Worm (Caenorhabditis elegans) whole organism, young adult: ENCODE measurements around the gene C08F8.3.

ENCODE experiments used
- B0336.3 ChIP-seq: fragments of 200-800 bp; sonication (Bioruptor generic); IDR thresholded peaks from 2 replicates; pipeline ENCODE4 v1.3.6; 2022; ENCODE audit warnings: missing genetic modification characterization, missing compliant biosample characterization
- F22D6.2 ChIP-seq: sonication (generic microtip); optimal IDR thresholded peaks from 2 replicates; lab custom pipeline; 2016; ENCODE audit warnings: mild to moderate bottlenecking, missing genetic modification characterization, missing compliant biosample characterization
- F23B12.7 ChIP-seq: sonication (generic microtip); optimal IDR thresholded peaks from 2 replicates; lab custom pipeline; 2017; ENCODE audit warnings: missing genetic modification characterization, mild to moderate bottlenecking, missing compliant biosample characterization, antibody characterized with exemption, moderate library complexity; ENCODE audit not compliant: insufficient read depth
- F33H1.4 ChIP-seq: fragments of 200-800 bp; sonication (Bioruptor generic); IDR thresholded peaks from 2 replicates; pipeline ENCODE4 v1.3.6; 2022; ENCODE audit warnings: missing genetic modification reagents, missing genetic modification characterization, missing compliant biosample characterization
- F37B4.10 ChIP-seq: fragments of 200-800 bp; sonication (Bioruptor generic); IDR thresholded peaks from 2 replicates; pipeline ENCODE4 v1.3.6; 2022; ENCODE audit warnings: missing genetic modification characterization, missing compliant biosample characterization
- F39B2.1 ChIP-seq: fragments of 200-800 bp; sonication (Bioruptor generic); IDR thresholded peaks from 2 replicates; pipeline ENCODE4 v1.3.6; 2022; ENCODE audit warnings: missing genetic modification reagents, missing genetic modification characterization, missing compliant biosample characterization
- F57A8.1 ChIP-seq: fragments of 200-800 bp; sonication (Bioruptor generic); optimal IDR thresholded peaks from 2 replicates; lab custom pipeline; 2018; ENCODE audit warnings: mild to moderate bottlenecking, missing genetic modification characterization, moderate library complexity, missing compliant biosample characterization
- K11D2.4 ChIP-seq: fragments of 200-800 bp; sonication (Bioruptor generic); IDR thresholded peaks from 2 replicates; pipeline ENCODE4 v1.3.6; 2022; ENCODE audit warnings: missing genetic modification reagents, missing genetic modification characterization, missing compliant biosample characterization
- K12H6.12 ChIP-seq: fragments of 200-800 bp; sonication (Bioruptor generic); optimal IDR thresholded peaks from 2 replicates; lab custom pipeline; 2018; ENCODE audit warnings: mild to moderate bottlenecking, missing genetic modification characterization, missing compliant biosample characterization
- Y53G8AR.9 ChIP-seq: fragments of 200-800 bp; sonication (Bioruptor generic); conservative IDR thresholded peaks from 2 replicates; pipeline ENCODE4 v1.3.6; 2022; ENCODE audit warnings: missing genetic modification reagents, missing genetic modification characterization, missing compliant biosample characterization
- aptf-2 ChIP-seq: fragments of 200-800 bp; sonication (Bioruptor generic); conservative IDR thresholded peaks from 2 replicates; pipeline ENCODE4 v1.3.6; 2022; ENCODE audit warnings: missing genetic modification reagents, missing genetic modification characterization, missing compliant biosample characterization
- atf-7 ChIP-seq: sonication (generic microtip); optimal IDR thresholded peaks from 2 replicates; lab custom pipeline; 2017; ENCODE audit warnings: mild to moderate bottlenecking, missing genetic modification characterization, missing compliant biosample characterization
- athp-1 ChIP-seq: sonication (generic microtip); optimal IDR thresholded peaks from 2 replicates; lab custom pipeline; 2017; ENCODE audit warnings: mild to moderate bottlenecking, missing genetic modification characterization, missing compliant biosample characterization
- attf-3 ChIP-seq: fragments of 200-800 bp; sonication (Bioruptor generic); conservative IDR thresholded peaks from 2 replicates; pipeline ENCODE4 v1.3.6; 2022; ENCODE audit warnings: missing genetic modification reagents, missing genetic modification characterization, missing compliant biosample characterization
- ccch-3 ChIP-seq: fragments of 200-800 bp; sonication (Bioruptor generic); optimal IDR thresholded peaks from 2 replicates; lab custom pipeline; 2018; ENCODE audit warnings: mild to moderate bottlenecking, missing genetic modification characterization, missing compliant biosample characterization
- cebp-2 ChIP-seq: fragments of 200-800 bp; sonication (Bioruptor generic); IDR thresholded peaks from 2 replicates; pipeline ENCODE4 v1.3.6; 2022; ENCODE audit warnings: missing genetic modification characterization, missing compliant biosample characterization
- efl-1 ChIP-seq: fragments of 150-350 bp; optimal IDR thresholded peaks from 2 replicates; lab custom pipeline; 2014; ENCODE audit warnings: missing biosample characterization, missing genetic modification reagents, missing genetic modification characterization
- egl-44 ChIP-seq: fragments of 200-800 bp; sonication (Bioruptor generic); IDR thresholded peaks from 2 replicates; pipeline ENCODE4 v1.3.6; 2022; ENCODE audit warnings: missing genetic modification reagents, missing genetic modification characterization, missing compliant biosample characterization
- ekl-4 ChIP-seq: fragments of 200-800 bp; sonication (Bioruptor generic); IDR thresholded peaks from 2 replicates; pipeline ENCODE4 v1.3.6; 2022; ENCODE audit warnings: missing genetic modification reagents, missing genetic modification characterization, missing compliant biosample characterization
- hmg-20 ChIP-seq: fragments of 200-800 bp; sonication (Bioruptor generic); IDR thresholded peaks from 2 replicates; pipeline ENCODE4 v1.3.6; 2022; ENCODE audit warnings: missing genetic modification reagents, missing genetic modification characterization, missing compliant biosample characterization
- hrde-1 ChIP-seq: sonication (generic microtip); optimal IDR thresholded peaks from 2 replicates; lab custom pipeline; 2016; ENCODE audit warnings: missing genetic modification characterization, mild to moderate bottlenecking, missing compliant biosample characterization, moderate library complexity, missing genotype, missing genetic modification reagents, borderline replicate concordance
- hsf-1 ChIP-seq: fragments of 200-800 bp; sonication (Bioruptor generic); IDR thresholded peaks from 2 replicates; pipeline ENCODE4 v1.3.6; 2022; ENCODE audit warnings: missing genetic modification reagents, missing genetic modification characterization, missing compliant biosample characterization
- let-607 ChIP-seq, 2 experiments: fragments of 200-800 bp in 1 of 2; sonication (Bioruptor generic) in 1 of 2; sonication (generic microtip) in 1 of 2; optimal IDR thresholded peaks; 2 replicates each; lab custom pipeline; 2016 to 2018; ENCODE audit warnings: mild to moderate bottlenecking in 2 of 2, missing compliant biosample characterization in 2 of 2, missing genetic modification characterization in 2 of 2, moderate library complexity in 2 of 2, missing genotype in 1 of 2
- lin-35 ChIP-seq, 3 experiments: fragments of 150-350 bp in 2 of 3; sonication (generic microtip) in 1 of 3; optimal IDR thresholded peaks; 2 replicates each; lab custom pipeline; 2014 to 2018; ENCODE audit warnings: missing biosample characterization in 3 of 3, missing genetic modification characterization in 3 of 3, missing genetic modification reagents in 3 of 3
- lin-54 ChIP-seq: fragments of 200-800 bp; sonication (Bioruptor generic); optimal IDR thresholded peaks from 2 replicates; lab custom pipeline; 2018; ENCODE audit warnings: mild to moderate bottlenecking, missing genetic modification characterization, missing compliant biosample characterization
- madf-6 ChIP-seq: fragments of 200-800 bp; sonication (Bioruptor generic); IDR thresholded peaks from 2 replicates; pipeline ENCODE4 v1.3.6; 2022; ENCODE audit warnings: missing genetic modification reagents, missing genetic modification characterization, missing compliant biosample characterization
- mel-28 ChIP-seq: sonication (generic microtip); optimal IDR thresholded peaks from 2 replicates; lab custom pipeline; 2016; ENCODE audit warnings: borderline replicate concordance, mild to moderate bottlenecking, missing genetic modification characterization, missing compliant biosample characterization
- nfya-1 ChIP-seq: sonication (generic microtip); optimal IDR thresholded peaks from 2 replicates; lab custom pipeline; 2017; ENCODE audit warnings: antibody characterized with exemption, missing compliant biosample characterization, missing genetic modification characterization, borderline replicate concordance; ENCODE audit not compliant: insufficient read depth
- nfya-2 ChIP-seq: fragments of 200-800 bp; sonication (Bioruptor generic); IDR thresholded peaks from 2 replicates; pipeline ENCODE4 v1.3.6; 2022; ENCODE audit warnings: missing genetic modification reagents, missing genetic modification characterization, missing compliant biosample characterization
- nhr-179 ChIP-seq: sonication (generic microtip); optimal IDR thresholded peaks from 2 replicates; lab custom pipeline; 2016; ENCODE audit warnings: mild to moderate bottlenecking, missing genetic modification characterization, missing compliant biosample characterization
- nhr-90 ChIP-seq: sonication (generic microtip); optimal IDR thresholded peaks from 2 replicates; lab custom pipeline; 2016; ENCODE audit warnings: missing genotype, mild to moderate bottlenecking, missing genetic modification characterization, missing compliant biosample characterization
- pbrm-1 ChIP-seq: fragments of 200-800 bp; sonication (Bioruptor generic); IDR thresholded peaks from 2 replicates; pipeline ENCODE4 v1.3.6; 2022; ENCODE audit warnings: missing genetic modification reagents, missing genetic modification characterization, missing compliant biosample characterization
- rcor-1 ChIP-seq: fragments of 200-800 bp; sonication (Bioruptor generic); IDR thresholded peaks from 2 replicates; pipeline ENCODE4 v1.3.6; 2022; ENCODE audit warnings: missing genetic modification reagents, missing genetic modification characterization, missing compliant biosample characterization
- rec-8 ChIP-seq, 2 experiments: sonication (generic microtip); optimal IDR thresholded peaks; 2 replicates each; lab custom pipeline; 2016; ENCODE audit warnings: mild to moderate bottlenecking in 2 of 2, missing genetic modification characterization in 2 of 2, missing genetic modification reagents in 2 of 2, missing genotype in 2 of 2, missing biosample characterization in 1 of 2, missing compliant biosample characterization in 1 of 2, moderate library complexity in 1 of 2
- repo-1 ChIP-seq: sonication (generic microtip); optimal IDR thresholded peaks from 2 replicates; lab custom pipeline; 2017; ENCODE audit warnings: mild to moderate bottlenecking, missing genetic modification characterization, missing compliant biosample characterization
- sdz-38 ChIP-seq: sonication (generic microtip); optimal IDR thresholded peaks from 2 replicates; lab custom pipeline; 2016; ENCODE audit warnings: missing genotype, missing genetic modification characterization, missing compliant biosample characterization
- snpc-1.3 ChIP-seq: sonication (generic microtip); optimal IDR thresholded peaks from 2 replicates; lab custom pipeline; 2017; ENCODE audit warnings: missing genetic modification characterization, mild to moderate bottlenecking, missing compliant biosample characterization, antibody characterized with exemption, moderate library complexity, missing genotype, missing genetic modification reagents; ENCODE audit not compliant: insufficient read depth
- snpc-3.4 ChIP-seq: sonication (generic microtip); optimal IDR thresholded peaks from 2 replicates; lab custom pipeline; 2017; ENCODE audit warnings: missing genetic modification characterization, mild to moderate bottlenecking, missing compliant biosample characterization, antibody characterized with exemption, moderate library complexity, missing genotype, missing genetic modification reagents
- somi-1 ChIP-seq: fragments of 200-800 bp; sonication (Bioruptor generic); optimal IDR thresholded peaks from 2 replicates; lab custom pipeline; 2018; ENCODE audit warnings: mild to moderate bottlenecking, missing genetic modification characterization, missing compliant biosample characterization
- sptf-2 ChIP-seq: fragments of 200-800 bp; sonication (Bioruptor generic); optimal IDR thresholded peaks from 2 replicates; lab custom pipeline; 2018; ENCODE audit warnings: mild to moderate bottlenecking, missing genetic modification characterization, missing compliant biosample characterization
- tbp1 ChIP-seq: fragments of 200-800 bp; sonication (Bioruptor generic); optimal IDR thresholded peaks from 2 replicates; lab custom pipeline; 2018; ENCODE audit warnings: mild to moderate bottlenecking, missing genetic modification characterization, missing compliant biosample characterization
- tbx-9 ChIP-seq: sonication (generic microtip); optimal IDR thresholded peaks from 2 replicates; lab custom pipeline; 2016; ENCODE audit warnings: borderline replicate concordance, missing genetic modification characterization, inconsistent platforms, missing compliant biosample characterization
- zim-3 ChIP-seq: sonication (generic microtip); optimal IDR thresholded peaks from 2 replicates; lab custom pipeline; 2017; ENCODE audit warnings: mild to moderate bottlenecking, missing genetic modification characterization, moderate library complexity, missing compliant biosample characterization
- ztf-18 ChIP-seq: sonication (generic microtip); optimal IDR thresholded peaks from 2 replicates; lab custom pipeline; 2016; ENCODE audit warnings: missing genotype, mild to moderate bottlenecking, missing genetic modification characterization, missing compliant biosample characterization

The C08F8.3 gene

ce11 chrIV:11112641-11113040, 42.2 kb upstream of the C08F8.3 start, which contains the start of gene clc-9:
TSS of gene clc-9 (plus strand) at chrIV:11112941.
- TF ChIP-seq cebp-2 (GFP tag; lab: Robert Waterston, UW) (no peak), let-607 (tag; optimal IDR thresholded peaks at IDR 0.05; lab: Kevin White, UChicago) (no peak), hrde-1 (no peak), lin-35 (GFP tag; optimal IDR thresholded peaks at IDR 0.05; lab: Kevin White, UChicago) (no peak), tbp1 (GFP tag; lab: Kevin White, UChicago) (no peak), snpc-1.3 (no peak), egl-44 (GFP tag; lab: Robert Waterston, UW) (no peak), F33H1.4 (GFP tag; lab: Robert Waterston, UW) (no peak), madf-6 (GFP tag; lab: Robert Waterston, UW) (no peak), rcor-1 (GFP tag; lab: Robert Waterston, UW) (no peak), ekl-4 (GFP tag; lab: Robert Waterston, UW) (no peak), hsf-1 (GFP tag; lab: Robert Waterston, UW) (no peak), snpc-3.4 (tag; lab: Kevin White, UChicago) (no peak), athp-1 (tag; lab: Kevin White, UChicago) (no peak), aptf-2 (GFP tag; lab: Robert Waterston, UW) (no peak), nhr-179 (tag; lab: Kevin White, UChicago) (no peak), nhr-90 (tag; lab: Kevin White, UChicago) (no peak)
- TF ChIP-seq, all 124 proteins: peak for 0

ce11 chrIV:11118837-11119491, 35.9 kb upstream of the C08F8.3 start, which contains the start of the genes imp-2 and enpl-1:
TSS of gene imp-2 (minus strand) at chrIV:11118887.
TSS of gene enpl-1 (plus strand) at chrIV:11119298.
- peak; percentile 86 for TF ChIP-seq K12H6.12 (tag; lab: Kevin White, UChicago)
- no peak for TF ChIP-seq mel-28 (tag; lab: Kevin White, UChicago)
- TF ChIP-seq sdz-38 (tag; lab: Kevin White, UChicago) = no peak
- TF ChIP-seq F22D6.2 (tag; lab: Kevin White, UChicago) = peak; percentile 51
- no peak for TF ChIP-seq ccch-3 (GFP tag; lab: Kevin White, UChicago)
- TF ChIP-seq hmg-20 (GFP tag; lab: Robert Waterston, UW) = no peak
- peak; percentile 91 for TF ChIP-seq ekl-4 (GFP tag; lab: Robert Waterston, UW)
- peak; percentile 84 for TF ChIP-seq pbrm-1
- TF ChIP-seq egl-44 (GFP tag; lab: Robert Waterston, UW) = peak; percentile 55; the same call in 1 of the 2 replicates
- peak; percentile 63 for TF ChIP-seq atf-7 (tag; lab: Kevin White, UChicago)
- peak; percentile 60; the same call in 1 of the 2 replicates for TF ChIP-seq madf-6 (GFP tag; lab: Robert Waterston, UW)
- TF ChIP-seq F23B12.7 (tag; lab: Kevin White, UChicago) = peak; percentile 21
- TF ChIP-seq B0336.3 (GFP tag; lab: Robert Waterston, UW) = peak; percentile 83
- peak; percentile 82 for TF ChIP-seq lin-54 (GFP tag; lab: Kevin White, UChicago)
- TF ChIP-seq F37B4.10 (GFP tag; lab: Robert Waterston, UW) = no peak
- no peak for TF ChIP-seq nfya-1 (tag; lab: Kevin White, UChicago)
- no peak for TF ChIP-seq attf-3
- peak; percentile 65 for TF ChIP-seq tbp1 (GFP tag; lab: Kevin White, UChicago)
- peak; percentile 74 for TF ChIP-seq somi-1
- TF ChIP-seq sptf-2 (GFP tag; lab: Kevin White, UChicago) = no peak
- TF ChIP-seq efl-1 (GFP tag; lab: Kevin White, UChicago) = peak; percentile 23
- TF ChIP-seq F57A8.1 (GFP tag; lab: Kevin White, UChicago) = peak; percentile 40
- no peak for TF ChIP-seq zim-3 (tag; lab: Kevin White, UChicago)
- TF ChIP-seq rec-8 (tag; optimal IDR thresholded peaks at IDR 0.05; lab: Kevin White, UChicago) = no peak
- TF ChIP-seq let-607 (tag; optimal IDR thresholded peaks at IDR 0.05; lab: Kevin White, UChicago) = peak; percentile 100
- no peak for TF ChIP-seq tbx-9 (tag; lab: Kevin White, UChicago)
- TF ChIP-seq nfya-2 (GFP tag; lab: Robert Waterston, UW) = no peak
- TF ChIP-seq Y53G8AR.9 = no peak
- no peak for TF ChIP-seq repo-1
- TF ChIP-seq F39B2.1 (GFP tag; lab: Robert Waterston, UW) = no peak
- peak; percentile 76 for TF ChIP-seq ztf-18 (tag; lab: Kevin White, UChicago)
- peak; percentile 60 for TF ChIP-seq K11D2.4 (GFP tag; lab: Robert Waterston, UW)
